Fruit fly (Drosophila melanogaster) Kc167 (cell line): ENCODE data around the gene CG17105.

ENCODE experiments used
- Myc ChIP-seq: fragments of >200 bp; optimal IDR thresholded peaks from 2 replicates; lab custom pipeline; 2017; ENCODE audit warnings: missing external identifiers
- Sin3A ChIP-seq: fragments of >200 bp; optimal IDR thresholded peaks from 2 replicates; lab custom pipeline; 2018; ENCODE audit warnings: missing external identifiers
- h ChIP-seq: fragments of >200 bp; optimal IDR thresholded peaks from 3 replicates; lab custom pipeline; 2018; ENCODE audit warnings: missing external identifiers
- insv ChIP-seq: fragments of >200 bp; optimal IDR thresholded peaks from 3 replicates; lab custom pipeline; 2018; ENCODE audit warnings: missing external identifiers
- psq ChIP-seq: fragments of >200 bp; optimal IDR thresholded peaks from 2 replicates; lab custom pipeline; 2017; ENCODE audit warnings: missing external identifiers
- ttk ChIP-seq: sonication (Bioruptor generic); optimal IDR thresholded peaks from 2 replicates; lab custom pipeline; 2017; ENCODE audit warnings: missing external identifiers

Gene CG17105

dm6 chr2L:10665603-10666002 is 15.2 kb upstream of the CG17105 start:
- no peak for TF ChIP-seq h (lab: Kevin White, UChicago)
- TF ChIP-seq Myc, result no peak
- no peak for TF ChIP-seq insv (lab: Kevin White, UChicago)
- TF ChIP-seq ttk, result no peak
- TF ChIP-seq Sin3A (lab: Kevin White, UChicago), result no peak
- no peak for TF ChIP-seq psq (lab: Kevin White, UChicago)

dm6 chr2L:10671530-10671929 is 9.3 kb upstream of the CG17105 start:
- no peak for TF ChIP-seq Sin3A (lab: Kevin White, UChicago)
- TF ChIP-seq Myc, result no peak
- no peak for TF ChIP-seq h (lab: Kevin White, UChicago)
- TF ChIP-seq insv (lab: Kevin White, UChicago), result no peak
- TF ChIP-seq psq (lab: Kevin White, UChicago), result no peak
- no peak for TF ChIP-seq ttk

DNA sequence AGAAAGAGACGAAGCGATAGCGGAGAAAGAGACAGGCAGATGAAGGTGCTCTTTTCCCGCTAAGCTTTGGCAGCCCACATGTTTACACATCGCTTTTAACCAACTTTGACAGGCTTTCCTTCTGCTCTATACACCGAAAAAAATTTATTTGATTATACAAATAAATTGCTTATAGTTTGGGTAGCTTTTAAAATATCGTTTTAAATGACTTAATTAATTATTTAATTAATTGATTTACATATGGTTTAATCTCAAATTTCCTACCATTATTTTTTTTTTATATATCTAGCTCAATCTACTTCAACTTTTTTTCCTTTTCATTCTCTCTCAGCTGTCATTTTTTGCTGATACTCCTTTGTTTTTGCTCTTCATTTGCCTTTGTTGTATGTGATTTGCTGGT is 7.8 kb upstream of the CG17105 start:
- TF ChIP-seq Myc, result no peak
- no peak for TF ChIP-seq insv (lab: Kevin White, UChicago)
- no peak for TF ChIP-seq Sin3A (lab: Kevin White, UChicago)
- TF ChIP-seq ttk, result no peak
- no peak for TF ChIP-seq psq (lab: Kevin White, UChicago)
- TF ChIP-seq h (lab: Kevin White, UChicago), result no peak

DNA sequence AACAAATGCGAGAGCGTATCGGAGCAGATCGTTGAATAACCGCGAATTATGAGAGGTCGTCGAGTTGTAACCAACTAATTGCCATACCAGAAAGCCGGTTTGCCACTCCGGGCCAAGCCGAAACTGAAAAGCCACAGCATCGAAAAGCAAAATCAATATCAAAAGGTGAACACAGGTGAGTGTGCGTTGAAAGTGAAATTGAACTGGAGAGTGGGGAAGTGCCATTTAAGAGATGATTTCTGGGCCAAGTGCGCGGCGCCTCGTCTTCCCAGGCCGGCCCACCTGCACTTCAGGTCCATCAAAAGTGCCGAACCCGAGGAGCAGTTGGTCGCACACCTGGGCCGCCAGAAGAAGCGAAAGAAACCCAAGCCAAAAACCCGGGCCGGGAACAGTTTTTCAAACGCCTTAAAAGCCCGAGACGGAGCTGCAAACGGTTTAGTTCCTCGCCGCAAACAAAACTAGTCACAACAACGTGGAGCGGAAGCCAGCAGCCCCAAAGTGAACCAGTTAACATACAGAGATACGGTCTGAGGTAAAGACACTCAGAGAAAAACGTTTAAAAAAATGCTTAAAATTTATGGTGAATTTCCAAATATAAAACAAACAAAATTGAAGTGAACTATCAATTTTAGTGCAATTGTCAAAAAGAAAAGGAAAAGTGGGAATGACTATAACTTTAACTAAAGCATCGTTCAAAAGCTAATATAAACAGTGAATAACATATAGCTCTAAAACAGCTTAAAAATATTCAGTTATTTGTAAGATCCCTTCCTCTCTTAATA is 3.7 kb upstream of the CG17105 start, which contains the start of gene CG17104:
CG17104 (plus strand) TSS at position 266 of the 782 bp plus-strand sequence.
- TF ChIP-seq Myc (no peak), psq (lab: Kevin White, UChicago) (no peak), Sin3A (lab: Kevin White, UChicago) (no peak), insv (lab: Kevin White, UChicago) (no peak), h (lab: Kevin White, UChicago) (no peak), ttk (no peak)

dm6 chr2L:10677715-10678088 is 3.1 kb upstream of the CG17105 start:
- no peak for TF ChIP-seq Myc
- TF ChIP-seq ttk, result no peak
- TF ChIP-seq insv (lab: Kevin White, UChicago), result no peak
- TF ChIP-seq Sin3A (lab: Kevin White, UChicago), result no peak
- no peak for TF ChIP-seq psq (lab: Kevin White, UChicago)
- TF ChIP-seq h (lab: Kevin White, UChicago), result no peak

DNA sequence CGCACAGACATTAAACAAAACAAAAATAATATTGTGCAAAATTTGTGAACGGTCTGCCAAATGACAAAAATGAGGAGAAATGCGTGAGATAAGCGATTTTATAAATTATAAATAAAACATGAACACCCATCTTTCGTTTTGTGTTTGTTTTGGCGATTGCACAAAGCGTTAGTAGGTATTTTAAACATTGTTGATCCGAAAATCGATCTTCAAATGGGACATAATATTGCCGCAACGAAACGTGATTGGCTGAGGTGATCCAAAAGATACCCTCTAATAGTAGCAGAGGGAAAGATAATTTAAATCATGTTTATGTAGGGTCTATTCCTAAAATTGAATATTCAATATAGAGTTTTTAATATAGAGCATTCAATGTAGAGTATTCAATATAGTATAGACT is 1.3 kb upstream of the CG17105 start:
- TF ChIP-seq Sin3A (lab: Kevin White, UChicago) (no peak), Myc (no peak), ttk (no peak), psq (lab: Kevin White, UChicago) (no peak), insv (lab: Kevin White, UChicago) (no peak), h (lab: Kevin White, UChicago) (no peak)

DNA sequence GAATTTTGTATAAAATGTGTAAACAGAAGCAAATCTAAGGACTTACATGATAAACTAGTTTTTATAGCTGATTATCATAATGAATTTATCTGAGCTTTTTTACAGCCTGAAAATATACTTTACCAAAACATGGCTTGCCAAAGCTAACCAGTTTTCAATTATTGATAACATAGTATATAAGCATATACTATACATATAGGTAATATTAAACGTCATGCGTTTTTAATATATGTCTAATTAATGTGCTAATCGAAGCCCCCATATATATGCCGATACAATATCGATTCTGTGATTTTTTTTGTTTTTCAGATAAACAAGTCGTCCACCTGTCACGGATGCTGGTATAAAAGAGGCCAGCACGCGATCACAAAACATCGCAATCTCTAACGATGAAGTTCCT is 772 bp downstream of the CG17105 start, which contains the start of gene CG17107:
CG17107 (plus strand) TSS at position 301 of the 400 bp plus-strand sequence.
- TF ChIP-seq h (lab: Kevin White, UChicago), result no peak
- TF ChIP-seq insv (lab: Kevin White, UChicago), result no peak
- TF ChIP-seq Sin3A (lab: Kevin White, UChicago), result no peak
- TF ChIP-seq psq (lab: Kevin White, UChicago), result no peak
- no peak for TF ChIP-seq ttk
- no peak for TF ChIP-seq Myc

DNA sequence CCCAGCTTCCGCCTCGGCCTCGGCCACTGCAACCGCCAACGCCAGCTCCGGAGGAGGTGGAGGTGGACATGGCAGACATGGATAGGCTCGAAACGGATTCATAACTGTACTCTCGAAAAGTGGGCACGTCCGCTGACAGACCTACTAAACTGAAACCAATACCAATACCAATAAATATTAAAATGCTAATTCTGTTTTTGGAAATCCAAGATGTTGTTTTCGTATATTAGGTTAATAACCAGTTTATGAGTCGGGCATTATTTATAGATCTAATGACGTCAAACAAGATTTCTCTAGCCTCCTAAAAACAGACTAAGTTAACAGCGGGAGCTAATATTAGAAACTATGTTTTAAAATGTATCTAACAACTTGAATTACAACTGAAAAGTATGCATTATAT is 1.4 kb downstream of the CG17105 start:
- TF ChIP-seq Myc (no peak), insv (lab: Kevin White, UChicago) (no peak), Sin3A (lab: Kevin White, UChicago) (no peak), h (lab: Kevin White, UChicago) (no peak), psq (lab: Kevin White, UChicago) (no peak), ttk (no peak)

dm6 chr2L:10682912-10683311 is 2.1 kb downstream of the CG17105 start:
- TF ChIP-seq ttk (no peak), h (lab: Kevin White, UChicago) (no peak)

dm6 chr2L:10684309-10684708 is 3.5 kb downstream of the CG17105 start, which contains the start of gene CG7299:
CG7299 (minus strand) TSS chr2L:10684409.
- TF ChIP-seq insv (lab: Kevin White, UChicago) (no peak), ttk (no peak), Sin3A (lab: Kevin White, UChicago) (no peak), Myc (no peak), psq (lab: Kevin White, UChicago) (no peak), h (lab: Kevin White, UChicago) (no peak)

- TF ChIP-seq insv (lab: Kevin White, UChicago), result no peak
- TF ChIP-seq Sin3A (lab: Kevin White, UChicago), result no peak
- no peak for TF ChIP-seq h (lab: Kevin White, UChicago)
- TF ChIP-seq psq (lab: Kevin White, UChicago), result no peak
- TF ChIP-seq ttk, result no peak
- no peak for TF ChIP-seq Myc
Measured at dm6 chr2L:10685666-10686065, 4.8 kb downstream of the CG17105 start.

DNA sequence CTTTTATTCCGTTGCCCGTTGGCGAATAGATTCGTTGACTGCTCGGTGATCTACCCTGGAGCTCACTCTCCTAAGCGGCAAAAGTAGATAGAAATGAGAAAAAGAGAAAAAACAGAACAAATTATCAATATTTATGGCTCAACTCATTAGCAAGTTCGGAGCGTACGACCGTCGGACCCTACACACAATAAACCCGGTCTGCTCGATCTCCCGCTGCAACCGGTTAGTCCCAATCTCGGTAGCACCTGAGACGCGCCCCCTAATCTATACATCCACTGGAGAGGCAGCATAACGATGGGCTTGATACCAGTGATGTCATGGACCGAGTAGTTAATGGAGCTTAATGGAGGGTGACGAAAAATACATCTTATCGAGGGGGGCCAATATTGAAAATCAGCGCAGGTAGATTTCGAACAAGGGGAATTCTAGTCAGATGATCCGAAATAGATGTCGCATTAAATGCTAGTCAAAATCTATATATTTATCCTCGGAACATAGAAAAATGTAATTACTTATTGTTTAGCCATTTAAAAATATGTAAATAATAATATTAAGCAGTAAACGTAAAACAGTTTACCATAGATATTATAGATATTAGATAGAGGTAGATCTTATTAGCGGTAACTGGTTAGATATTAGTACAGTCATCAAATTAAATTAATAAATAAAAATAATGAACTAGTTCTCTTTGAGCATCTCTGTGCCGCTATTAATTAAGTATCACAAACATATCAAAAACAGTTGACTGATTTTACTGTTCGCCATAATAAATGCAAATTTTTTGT is 6.4 kb downstream of the CG17105 start, which contains the start of gene CG7296:
CG7296 (minus strand) TSS at position 58 of the 785 bp plus-strand sequence.
- no peak for TF ChIP-seq Sin3A (lab: Kevin White, UChicago)
- no peak for TF ChIP-seq ttk
- TF ChIP-seq insv (lab: Kevin White, UChicago), result no peak
- TF ChIP-seq Myc, result no peak
- no peak for TF ChIP-seq psq (lab: Kevin White, UChicago)
- TF ChIP-seq h (lab: Kevin White, UChicago), result no peak
